Fruit fly (Drosophila melanogaster): ENCODE data around the gene CG10589.

CG10589 gene

dm6 chr3L:20961286-20961685 is 33.7 kb downstream of the CG10589 start, which contains the start of gene CG11037:
CG11037 (minus strand) TSS chr3L:20961386.
- TF ChIP-seq h (GFP tag; optimal IDR thresholded peaks at IDR 0.05) (no peak), brk (GFP tag; optimal IDR thresholded peaks at IDR 0.05) (no peak), Hr78 (GFP tag; optimal IDR thresholded peaks at IDR 0.05) (no peak), Mio (GFP tag; optimal IDR thresholded peaks at IDR 0.05) (no peak), foxo (GFP tag; optimal IDR thresholded peaks at IDR 0.05) (no peak), Jra (GFP tag; optimal IDR thresholded peaks at IDR 0.05) (no peak), jim (GFP tag; optimal IDR thresholded peaks at IDR 0.05) (no peak), Hnf4 (GFP tag; optimal IDR thresholded peaks at IDR 0.05) (no peak), CrebA (GFP tag; optimal IDR thresholded peaks at IDR 0.05; ENCODE audit: borderline replicate concordance) (no peak), lola (GFP tag; optimal IDR thresholded peaks at IDR 0.05) (no peak)

dm6 chr3L:20962455-20962854 is 34.8 kb downstream of the CG10589 start, which contains the start of gene CG10587:
CG10587 (minus strand) TSS chr3L:20962555.
- TF ChIP-seq h (GFP tag; optimal IDR thresholded peaks at IDR 0.05): no peak
- no peak for TF ChIP-seq HLH106 (tag; optimal IDR thresholded peaks at IDR 0.05)
- TF ChIP-seq woc (GFP tag; optimal IDR thresholded peaks at IDR 0.05): no peak
- TF ChIP-seq Myc (optimal IDR thresholded peaks at IDR 0.05): no peak
- TF ChIP-seq Jra (GFP tag; optimal IDR thresholded peaks at IDR 0.05): no peak
- TF ChIP-seq dl (GFP tag; optimal IDR thresholded peaks at IDR 0.05; ENCODE audit: insufficient read depth in 1 of 2, partially characterized antibody in 2 of 2): no peak
- no peak for TF ChIP-seq pan (optimal IDR thresholded peaks at IDR 0.05)

- no peak for TF ChIP-seq CrebA (GFP tag; optimal IDR thresholded peaks at IDR 0.05; ENCODE audit: borderline replicate concordance)
- TF ChIP-seq sage (GFP tag; optimal IDR thresholded peaks at IDR 0.05): no peak
- no peak for TF ChIP-seq dmrt93B (GFP tag; optimal IDR thresholded peaks at IDR 0.05)
- TF ChIP-seq usp (GFP tag; optimal IDR thresholded peaks at IDR 0.05): no peak
- TF ChIP-seq Myc (optimal IDR thresholded peaks at IDR 0.05): no peak
- TF ChIP-seq Hnf4 (GFP tag; optimal IDR thresholded peaks at IDR 0.05): no peak
- TF ChIP-seq br (GFP tag; optimal IDR thresholded peaks at IDR 0.05): no peak
- TF ChIP-seq Sp1 (GFP tag; optimal IDR thresholded peaks at IDR 0.05): no peak
- TF ChIP-seq woc (GFP tag; optimal IDR thresholded peaks at IDR 0.05): no peak
- no peak for TF ChIP-seq GATAd (GFP tag; optimal IDR thresholded peaks at IDR 0.05)
- TF ChIP-seq rgr (GFP tag; optimal IDR thresholded peaks at IDR 0.05): no peak
- TF ChIP-seq Mio (GFP tag; optimal IDR thresholded peaks at IDR 0.05): no peak
- TF ChIP-seq tai (GFP tag; optimal IDR thresholded peaks at IDR 0.05): no peak
- no peak for TF ChIP-seq foxo (GFP tag; optimal IDR thresholded peaks at IDR 0.05)
- TF ChIP-seq Dfd (GFP tag; optimal IDR thresholded peaks at IDR 0.05): no peak
- TF ChIP-seq brk (GFP tag; optimal IDR thresholded peaks at IDR 0.05): no peak
- TF ChIP-seq psq (GFP tag; optimal IDR thresholded peaks at IDR 0.05): no peak
- no peak for TF ChIP-seq OdsH (GFP tag; optimal IDR thresholded peaks at IDR 0.05)
- TF ChIP-seq CG32264 (GFP tag; optimal IDR thresholded peaks at IDR 0.05): no peak
Observed at dm6 chr3L:20966662-20967061, 39.0 kb downstream of the CG10589 start, which contains the start of gene CG12983. CG12983 (minus strand) TSS chr3L:20966762.

dm6 chr3L:20970563-20970962 is 42.9 kb downstream of the CG10589 start, which contains the start of gene CG33287:
CG33287 (minus strand) TSS chr3L:20970663.
- TF ChIP-seq Myc (optimal IDR thresholded peaks at IDR 0.05) (no peak), Jra (GFP tag; optimal IDR thresholded peaks at IDR 0.05) (no peak), h (GFP tag; optimal IDR thresholded peaks at IDR 0.05) (no peak), GATAd (GFP tag; optimal IDR thresholded peaks at IDR 0.05) (no peak), brk (GFP tag; optimal IDR thresholded peaks at IDR 0.05) (no peak), tai (GFP tag; optimal IDR thresholded peaks at IDR 0.05) (no peak), HLH106 (tag; optimal IDR thresholded peaks at IDR 0.05) (no peak), rgr (GFP tag; optimal IDR thresholded peaks at IDR 0.05) (no peak), pan (optimal IDR thresholded peaks at IDR 0.05) (no peak), dl (GFP tag; optimal IDR thresholded peaks at IDR 0.05; ENCODE audit: insufficient read depth in 1 of 2, partially characterized antibody in 2 of 2) (no peak), jim (GFP tag; optimal IDR thresholded peaks at IDR 0.05) (no peak), br (GFP tag; optimal IDR thresholded peaks at IDR 0.05) (no peak), psq (GFP tag; optimal IDR thresholded peaks at IDR 0.05) (no peak), CrebA (GFP tag; optimal IDR thresholded peaks at IDR 0.05; ENCODE audit: borderline replicate concordance) (no peak), Hr78 (GFP tag; optimal IDR thresholded peaks at IDR 0.05) (no peak), dsf (GFP tag; optimal IDR thresholded peaks at IDR 0.05; ENCODE audit: borderline replicate concordance) (no peak), fru (GFP tag; optimal IDR thresholded peaks at IDR 0.05) (no peak), ey (GFP tag; optimal IDR thresholded peaks at IDR 0.05) (no peak)

dm6 chr3L:20974600-20974999 is 47.0 kb downstream of the CG10589 start, which contains the start of gene CG33286:
CG33286 (minus strand) TSS chr3L:20974700.
- TF ChIP-seq OdsH (GFP tag; optimal IDR thresholded peaks at IDR 0.05): no peak
- TF ChIP-seq CG9705 (GFP tag; optimal IDR thresholded peaks at IDR 0.05): no peak
- no peak for TF ChIP-seq foxo (GFP tag; optimal IDR thresholded peaks at IDR 0.05)
- no peak for TF ChIP-seq Hr78 (GFP tag; optimal IDR thresholded peaks at IDR 0.05)
- TF ChIP-seq Dfd (GFP tag; optimal IDR thresholded peaks at IDR 0.05): no peak
- no peak for TF ChIP-seq Sp1 (GFP tag; optimal IDR thresholded peaks at IDR 0.05)
- no peak for TF ChIP-seq Myc (optimal IDR thresholded peaks at IDR 0.05)
- no peak for TF ChIP-seq N (GFP tag; optimal IDR thresholded peaks at IDR 0.05)
- no peak for TF ChIP-seq woc (GFP tag; optimal IDR thresholded peaks at IDR 0.05)
- no peak for TF ChIP-seq Dif (GFP tag; optimal IDR thresholded peaks at IDR 0.05; ENCODE audit: partially characterized antibody)
- TF ChIP-seq lola (GFP tag; optimal IDR thresholded peaks at IDR 0.05): no peak
- TF ChIP-seq jim (GFP tag; optimal IDR thresholded peaks at IDR 0.05): no peak
- TF ChIP-seq sv (GFP tag; optimal IDR thresholded peaks at IDR 0.05): no peak
- TF ChIP-seq Hr83 (GFP tag; optimal IDR thresholded peaks at IDR 0.05; ENCODE audit: poor library complexity, severe bottlenecking): no peak
- TF ChIP-seq rgr (GFP tag; optimal IDR thresholded peaks at IDR 0.05): no peak
- no peak for TF ChIP-seq CG32264 (GFP tag; optimal IDR thresholded peaks at IDR 0.05)
- no peak for TF ChIP-seq Jra (GFP tag; optimal IDR thresholded peaks at IDR 0.05)
- no peak for TF ChIP-seq psq (GFP tag; optimal IDR thresholded peaks at IDR 0.05)

All from whole organism, wandering third instar larva.